Worm (Caenorhabditis elegans): ENCODE measurements around the gene ras-1.

ras-1 gene

DNA sequence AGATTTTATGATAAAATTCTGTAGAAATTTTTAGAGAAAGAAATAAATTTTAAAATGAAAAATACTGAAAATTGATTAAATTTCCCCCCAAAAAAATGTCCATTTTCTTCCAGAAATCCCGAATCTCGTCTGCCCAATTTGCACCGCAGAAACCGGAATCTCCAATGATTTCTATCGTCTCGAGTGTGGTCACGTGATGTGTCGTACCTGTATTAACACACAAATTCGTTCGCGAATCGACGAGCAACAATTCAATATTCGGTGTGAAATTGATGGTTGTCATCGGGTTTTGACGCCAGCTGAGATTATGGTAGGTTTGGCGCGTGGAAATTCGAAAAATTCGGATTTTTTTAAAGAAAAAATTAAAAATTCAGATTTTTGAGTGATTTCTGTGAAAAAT, 55.5 kb downstream of the ras-1 start:
- TF ChIP-seq ztf-11 (tag; optimal IDR thresholded peaks at IDR 0.05) (no peak), ceh-83 (GFP tag; optimal IDR thresholded peaks at IDR 0.05) (no peak), lin-32 (GFP tag; optimal IDR thresholded peaks at IDR 0.05) (no peak), sptf-1 (tag; optimal IDR thresholded peaks at IDR 0.05) (no peak), lin-13 (tag; optimal IDR thresholded peaks at IDR 0.05) (no peak), unc-120 (tag; optimal IDR thresholded peaks at IDR 0.05; ENCODE audit: poor library complexity, severe bottlenecking) (no peak), tbx-8 (GFP tag; optimal IDR thresholded peaks at IDR 0.05) (no peak), unc-39 (tag; optimal IDR thresholded peaks at IDR 0.05) (no peak), drap-1 (GFP tag; optimal IDR thresholded peaks at IDR 0.05) (no peak), flh-1 (GFP tag; optimal IDR thresholded peaks at IDR 0.05) (no peak), nhr-2 (tag; optimal IDR thresholded peaks at IDR 0.05) (no peak)
